Fruit fly (Drosophila melanogaster): Measurements from ENCODE around the gene CG10970.

DNA sequence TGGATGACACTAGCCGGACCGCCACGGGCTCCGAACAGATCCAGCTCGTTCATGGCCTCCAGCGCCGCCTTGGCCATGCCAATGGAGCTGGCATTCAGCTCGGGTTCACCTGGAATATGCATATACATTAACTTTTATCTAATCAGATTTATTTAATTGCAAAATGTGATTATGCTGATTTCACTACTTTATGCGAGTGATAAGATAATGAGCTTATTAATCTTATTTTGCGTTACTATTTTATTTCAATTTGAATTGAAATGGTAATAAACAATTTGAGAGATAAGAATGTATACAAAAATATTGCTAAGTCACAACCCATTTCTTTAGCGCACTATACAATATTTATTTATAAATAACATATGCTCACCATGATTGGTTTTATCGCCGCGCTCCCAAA, 30.9 kb upstream of the CG10970 start:
- no peak for TF ChIP-seq CG11294 (GFP tag; IDR thresholded peaks at IDR 0.05)
- no peak for TF ChIP-seq CG16779 (tag; optimal IDR thresholded peaks at IDR 0.05)
- TF ChIP-seq Blimp-1 (GFP tag; optimal IDR thresholded peaks at IDR 0.05) = no peak
